Worm (Caenorhabditis elegans): ENCODE results near the gene T10D4.7.

ce11 chrII:3096060-3096459, 21.5 kb upstream of the T10D4.7 start, which contains the start of gene srg-23:
- TF ChIP-seq nhr-28 (tag; optimal IDR thresholded peaks at IDR 0.05) (no peak), nhr-12 (tag; optimal IDR thresholded peaks at IDR 0.05) (no peak), unc-39 (tag; optimal IDR thresholded peaks at IDR 0.05) (no peak), mep-1 (tag; optimal IDR thresholded peaks at IDR 0.05) (no peak), elt-3 (tag; optimal IDR thresholded peaks at IDR 0.05) (no peak), ztf-11 (tag; optimal IDR thresholded peaks at IDR 0.05) (no peak), lin-13 (tag; optimal IDR thresholded peaks at IDR 0.05) (no peak), unc-62 (GFP tag; optimal IDR thresholded peaks at IDR 0.05) (no peak), lsy-2 (tag; optimal IDR thresholded peaks at IDR 0.05) (no peak), pha-4 (tag; optimal IDR thresholded peaks at IDR 0.05) (no peak)

All from whole organism, mixed stage, embryonic.